Fruit fly (Drosophila melanogaster): Measurements from ENCODE around the gene Proc-R.
A peak's percentile ranks its signal among the peaks of the same experiment; 100 is the strongest.

The Proc-R gene

dm6 chrX:4691226-4691625 lies 16.5 kb upstream of the Proc-R start (continued):
- TF ChIP-seq CG4854 (GFP tag; optimal IDR thresholded peaks at IDR 0.05): no peak
- no peak for TF ChIP-seq Dbx (GFP tag; IDR thresholded peaks at IDR 0.05)
- no peak for TF ChIP-seq CG10959 (GFP tag; IDR thresholded peaks at IDR 0.05)
- no peak for TF ChIP-seq CG6854 (GFP tag; optimal IDR thresholded peaks at IDR 0.05)
- no peak for TF ChIP-seq pb (GFP tag; optimal IDR thresholded peaks at IDR 0.05)
- peak; percentile 77 for TF ChIP-seq CG18599 (GFP tag; optimal IDR thresholded peaks at IDR 0.05)
- no peak for TF ChIP-seq sc (optimal IDR thresholded peaks at IDR 0.05)
- TF ChIP-seq sc (GFP tag; optimal IDR thresholded peaks at IDR 0.05): no peak
- no peak for TF ChIP-seq emc (GFP tag; optimal IDR thresholded peaks at IDR 0.05)
- TF ChIP-seq Hand (GFP tag; optimal IDR thresholded peaks at IDR 0.05): peak; percentile 31
- TF ChIP-seq phol (tag; optimal IDR thresholded peaks at IDR 0.05): no peak
- TF ChIP-seq Ptx1 (GFP tag; IDR thresholded peaks at IDR 0.05): peak; percentile 44; the same call in 1 of the 2 replicates
- no peak for TF ChIP-seq Doc3 (GFP tag; IDR thresholded peaks at IDR 0.05; ENCODE audit: partially characterized antibody)
- TF ChIP-seq Awh (GFP tag; IDR thresholded peaks at IDR 0.05): no peak
- TF ChIP-seq CG14965 (GFP tag; optimal IDR thresholded peaks at IDR 0.05; ENCODE audit: borderline replicate concordance): no peak
- peak; percentile 20 for TF ChIP-seq Abd-B (GFP tag; optimal IDR thresholded peaks at IDR 0.05)
- TF ChIP-seq tx (GFP tag; optimal IDR thresholded peaks at IDR 0.05): no peak
- TF ChIP-seq unc-4 (GFP tag; IDR thresholded peaks at IDR 0.05; ENCODE audit: partially characterized antibody): no peak
- no peak for TF ChIP-seq CG12299 (tag; optimal IDR thresholded peaks at IDR 0.05)
- TF ChIP-seq CG12219 (GFP tag; optimal IDR thresholded peaks at IDR 0.05): no peak
- TF ChIP-seq CG18262 (tag; optimal IDR thresholded peaks at IDR 0.05): peak; percentile 33
- no peak for TF ChIP-seq CG17361 (GFP tag; IDR thresholded peaks at IDR 0.05)
- no peak for TF ChIP-seq Eip74EF (GFP tag; optimal IDR thresholded peaks at IDR 0.05)
- TF ChIP-seq lmd (GFP tag; IDR thresholded peaks at IDR 0.05): 0 out of 2 replicates have a peak, but pooled peaks have one; percentile 30
- TF ChIP-seq ham (GFP tag; IDR thresholded peaks at IDR 0.05): no peak
- no peak for TF ChIP-seq tna (GFP tag; IDR thresholded peaks at IDR 0.05; ENCODE audit: partially characterized antibody)
- TF ChIP-seq Dip2 (GFP tag; IDR thresholded peaks at IDR 0.05): no peak
- no peak for TF ChIP-seq ab (GFP tag; optimal IDR thresholded peaks at IDR 0.05)
- no peak for TF ChIP-seq cato (GFP tag; optimal IDR thresholded peaks at IDR 0.05; ENCODE audit: borderline replicate concordance)
- TF ChIP-seq seq (GFP tag; IDR thresholded peaks at IDR 0.05): no peak
- TF ChIP-seq MBD-R2 (GFP tag; IDR thresholded peaks at IDR 0.05): no peak
- no peak for TF ChIP-seq CG14710 (tag; optimal IDR thresholded peaks at IDR 0.05)
- no peak for TF ChIP-seq gfzf (GFP tag; optimal IDR thresholded peaks at IDR 0.05)
- no peak for TF ChIP-seq CG7928 (GFP tag; optimal IDR thresholded peaks at IDR 0.05)
- TF ChIP-seq CG1603 (tag; optimal IDR thresholded peaks at IDR 0.05): peak; percentile 33
- TF ChIP-seq luna (GFP tag; optimal IDR thresholded peaks at IDR 0.05): no peak
- TF ChIP-seq HLH4C (GFP tag; IDR thresholded peaks at IDR 0.05; ENCODE audit: partially characterized antibody): no peak
- TF ChIP-seq CG31441 (GFP tag; IDR thresholded peaks at IDR 0.05): peak; percentile 36; the same call in 1 of the 2 replicates
- no peak for TF ChIP-seq CG9437 (GFP tag; optimal IDR thresholded peaks at IDR 0.05)
- TF ChIP-seq CG7372 (GFP tag; IDR thresholded peaks at IDR 0.05): no peak
- TF ChIP-seq psq (GFP tag; optimal IDR thresholded peaks at IDR 0.05): no peak
- no peak for TF ChIP-seq Hey (tag; optimal IDR thresholded peaks at IDR 0.05)
- no peak for TF ChIP-seq CG13894 (tag; optimal IDR thresholded peaks at IDR 0.05)
- peak; percentile 40 for TF ChIP-seq CG15269 (tag; optimal IDR thresholded peaks at IDR 0.05)
- no peak for TF ChIP-seq CG10565 (GFP tag; optimal IDR thresholded peaks at IDR 0.05)
- TF ChIP-seq Meics (GFP tag; optimal IDR thresholded peaks at IDR 0.05): peak; percentile 55
- no peak for TF ChIP-seq CG17912 (GFP tag; optimal IDR thresholded peaks at IDR 0.05)
- no peak for TF ChIP-seq btn (GFP tag; optimal IDR thresholded peaks at IDR 0.05)
- peak; percentile 26 for TF ChIP-seq tap (tag; optimal IDR thresholded peaks at IDR 0.05)
- TF ChIP-seq CkIIα-i1 (GFP tag; IDR thresholded peaks at IDR 0.05): no peak
- TF ChIP-seq CG12104 (GFP tag; optimal IDR thresholded peaks at IDR 0.05): no peak

Data from whole organism, embryonic.